Worm (Caenorhabditis elegans) whole organism, L1 larva: ENCODE measurements around the gene R08A2.1.
"Not testable (repeated sequence)": the region's sequence is repeated elsewhere in the genome, so short reads cannot be mapped to it uniquely, and the experiment has no call there.

Source experiments
- C04F5.9 ChIP-seq: sonication (generic microtip); optimal IDR thresholded peaks from 2 replicates; lab custom pipeline; 2016; ENCODE audit warnings: missing genetic modification characterization, missing compliant biosample characterization
- C16A3.4 ChIP-seq: fragments of 150-350 bp; optimal IDR thresholded peaks from 2 replicates; lab custom pipeline; 2014; ENCODE audit warnings: missing biosample characterization, missing genetic modification characterization
- C34B4.2 ChIP-seq: sonication (generic microtip); optimal IDR thresholded peaks from 2 replicates; lab custom pipeline; 2017; ENCODE audit warnings: mild to moderate bottlenecking, missing genetic modification characterization, missing compliant biosample characterization
- Y116A8C.19 ChIP-seq: sonication (generic microtip); optimal IDR thresholded peaks from 2 replicates; lab custom pipeline; 2016; ENCODE audit warnings: missing compliant biosample characterization, missing genetic modification characterization, borderline replicate concordance
- blmp-1 ChIP-seq: fragments of 150-350 bp; optimal IDR thresholded peaks from 2 replicates; lab custom pipeline; 2014; ENCODE audit warnings: missing biosample characterization, missing genetic modification characterization
- ceh-82 ChIP-seq, 3 experiments: fragments of 150-350 bp in 1 of 3; sonication (generic microtip) in 2 of 3; optimal IDR thresholded peaks; 2 replicates each; lab custom pipeline; 2014 to 2017; ENCODE audit warnings: missing biosample characterization in 3 of 3, missing genetic modification characterization in 3 of 3
- ces-1 ChIP-seq: fragments of 150-350 bp; optimal IDR thresholded peaks from 2 replicates; lab custom pipeline; 2014; ENCODE audit warnings: missing biosample characterization, missing genetic modification reagents, missing genetic modification characterization
- efl-1 ChIP-seq, 4 experiments: fragments of 150-350 bp; optimal IDR thresholded peaks in 3 of 4; peaks in 1 of 4; 1 replicate in 1 of 4; 2 replicates in 3 of 4; lab custom pipeline; 2014; ENCODE audit warnings: missing biosample characterization in 2 of 4, missing genetic modification characterization in 2 of 4, missing genetic modification reagents in 2 of 4
- egl-13 ChIP-seq: sonication (generic microtip); optimal IDR thresholded peaks from 2 replicates; lab custom pipeline; 2016; ENCODE audit warnings: missing genotype, missing genetic modification reagents, missing genetic modification characterization, missing compliant biosample characterization
- fkh-4 ChIP-seq: sonication (generic microtip); optimal IDR thresholded peaks from 2 replicates; lab custom pipeline; 2016; ENCODE audit warnings: missing compliant biosample characterization, missing genetic modification characterization, borderline replicate concordance
- hlh-17 ChIP-seq: fragments of 200-800 bp; sonication (Bioruptor generic); optimal IDR thresholded peaks from 2 replicates; lab custom pipeline; 2018; ENCODE audit warnings: missing genetic modification characterization, mild to moderate bottlenecking, missing compliant biosample characterization, moderate library complexity, borderline replicate concordance
- hlh-4 ChIP-seq: sonication (generic microtip); optimal IDR thresholded peaks from 2 replicates; lab custom pipeline; 2016; ENCODE audit warnings: mild to moderate bottlenecking, missing genetic modification characterization, missing compliant biosample characterization
- hpl-2 ChIP-seq: fragments of 150-350 bp; optimal IDR thresholded peaks from 2 replicates; lab custom pipeline; 2014; ENCODE audit warnings: missing biosample characterization, missing genetic modification reagents, missing genetic modification characterization
- isw-1 ChIP-seq: fragments of 200-800 bp; sonication (Bioruptor generic); IDR thresholded peaks from 2 replicates; pipeline ENCODE4 v1.3.6; 2022; ENCODE audit warnings: missing genetic modification characterization, missing compliant biosample characterization
- lin-35 ChIP-seq, 2 experiments: fragments of 150-350 bp; optimal IDR thresholded peaks; 2 replicates each; lab custom pipeline; 2014; ENCODE audit warnings: missing biosample characterization in 2 of 2, missing genetic modification characterization in 2 of 2, missing genetic modification reagents in 2 of 2
- lin-39 ChIP-seq: fragments of 150-350 bp; optimal IDR thresholded peaks from 2 replicates; lab custom pipeline; 2014; ENCODE audit warnings: missing biosample characterization, missing genetic modification reagents, missing genetic modification characterization
- mef-2 ChIP-seq: fragments of 150-350 bp; optimal IDR thresholded peaks from 2 replicates; lab custom pipeline; 2014; ENCODE audit warnings: missing biosample characterization, missing genetic modification characterization
- mep-1 ChIP-seq: fragments of 150-350 bp; optimal IDR thresholded peaks from 2 replicates; lab custom pipeline; 2014; ENCODE audit warnings: missing biosample characterization, missing genetic modification characterization
- nhr-19 ChIP-seq: fragments of 200-800 bp; sonication (Bioruptor generic); conservative IDR thresholded peaks from 2 replicates; pipeline ENCODE4 v1.3.6; 2022; ENCODE audit warnings: missing genetic modification characterization, missing compliant biosample characterization
- nhr-47 ChIP-seq: sonication (generic microtip); optimal IDR thresholded peaks from 2 replicates; lab custom pipeline; 2016; ENCODE audit warnings: mild to moderate bottlenecking, missing genetic modification characterization, moderate library complexity, missing compliant biosample characterization
- nhr-71 ChIP-seq: sonication (generic microtip); optimal IDR thresholded peaks from 2 replicates; lab custom pipeline; 2016; ENCODE audit warnings: mild to moderate bottlenecking, missing genetic modification characterization, moderate library complexity, missing compliant biosample characterization
- nhr-76 ChIP-seq: sonication (generic microtip); optimal IDR thresholded peaks from 2 replicates; lab custom pipeline; 2017; ENCODE audit warnings: missing biosample characterization, missing genetic modification characterization
- nhr-77 ChIP-seq: fragments of 150-350 bp; optimal IDR thresholded peaks from 2 replicates; lab custom pipeline; 2014; ENCODE audit warnings: missing biosample characterization, missing genetic modification characterization
- nhr-84 ChIP-seq: sonication (generic microtip); optimal IDR thresholded peaks from 2 replicates; lab custom pipeline; 2017; ENCODE audit warnings: missing biosample characterization, missing genetic modification characterization
- pqm-1 ChIP-seq: sonication (generic microtip); optimal IDR thresholded peaks from 3 replicates; lab custom pipeline; 2017; ENCODE audit warnings: missing biosample characterization, missing genetic modification characterization
- rnt-1 ChIP-seq: sonication (generic microtip); optimal IDR thresholded peaks from 2 replicates; lab custom pipeline; 2016; ENCODE audit warnings: mild to moderate bottlenecking, missing genetic modification characterization, moderate library complexity, missing compliant biosample characterization
- snpc-4 ChIP-seq: fragments of 150-350 bp; optimal IDR thresholded peaks from 2 replicates; lab custom pipeline; 2014; ENCODE audit warnings: missing biosample characterization, missing genetic modification characterization
- tlp-1 ChIP-seq: fragments of 150-350 bp; optimal IDR thresholded peaks from 2 replicates; lab custom pipeline; 2014; ENCODE audit warnings: missing biosample characterization, missing genetic modification characterization
- unc-86 ChIP-seq: sonication (generic microtip); optimal IDR thresholded peaks from 2 replicates; lab custom pipeline; 2016; ENCODE audit warnings: missing genetic modification characterization, missing compliant biosample characterization
- unc-98 ChIP-seq: fragments of 200-800 bp; sonication (Bioruptor generic); IDR thresholded peaks from 2 replicates; pipeline ENCODE4 v1.3.6; 2022; ENCODE audit warnings: missing genetic modification characterization, missing compliant biosample characterization
- vab-15 ChIP-seq: sonication (generic microtip); optimal IDR thresholded peaks from 2 replicates; lab custom pipeline; 2017; ENCODE audit warnings: missing genotype, mild to moderate bottlenecking, missing genetic modification characterization, missing compliant biosample characterization

The R08A2.1 gene

ce11 chrV:14719491-14719890, at the start of gene R08A2.1:
Gene R08A2.1, minus strand, starts transcription at chrV:14719591.
- TF ChIP-seq C34B4.2 (tag; lab: Kevin White, UChicago) (no peak), C16A3.4 (tag; lab: Kevin White, UChicago) (no peak), unc-98 (GFP tag; lab: Robert Waterston, UW) (no peak), mep-1 (no peak), isw-1 (GFP tag; lab: Robert Waterston, UW) (no peak), C04F5.9 (tag; lab: Kevin White, UChicago) (no peak), blmp-1 (tag; lab: Kevin White, UChicago) (no peak)

- TF ChIP-seq hlh-17 (no peak), efl-1 (optimal IDR thresholded peaks at IDR 0.05; lab: Kevin White, UChicago) (no peak), efl-1 (GFP tag; optimal IDR thresholded peaks at IDR 0.05 in 1 of 2; lab: Kevin White, UChicago) (peak in 1 of 2 experiments; percentile 79)
- TF ChIP-seq, all 84 proteins: peak for 1
Measured at ce11 chrV:14763582-14763981, 44.2 kb upstream of the R08A2.1 start.

ce11 chrV:14762563-14762962, 43.2 kb upstream of the R08A2.1 start:
- TF ChIP-seq efl-1 (optimal IDR thresholded peaks at IDR 0.05; lab: Kevin White, UChicago) (no peak), efl-1 (GFP tag; optimal IDR thresholded peaks at IDR 0.05 in 1 of 2; lab: Kevin White, UChicago) (peak in 1 of 2 experiments; percentile 12), vab-15 (tag; lab: Kevin White, UChicago) (no peak)

- not testable (repeated sequence) for TF ChIP-seq ceh-82 (tag; optimal IDR thresholded peaks at IDR 0.05; lab: Kevin White, UChicago); fkh-4 (tag; lab: Kevin White, UChicago); lin-35 (GFP tag; optimal IDR thresholded peaks at IDR 0.05; lab: Kevin White, UChicago)
- TF ChIP-seq, all 84 proteins: peak for 0; not testable (repeated sequence) for 84
Measured at ce11 chrV:14750357-14750756, 31.0 kb upstream of the R08A2.1 start, which contains the start of gene nspa-10. Gene nspa-10, minus strand, starts transcription at chrV:14750457.

- no peak for TF ChIP-seq blmp-1 (tag; lab: Kevin White, UChicago)
- TF ChIP-seq nhr-47 (tag; lab: Kevin White, UChicago) = no peak
- TF ChIP-seq lin-35 (GFP tag; optimal IDR thresholded peaks at IDR 0.05; lab: Kevin White, UChicago) = no peak
- no peak for TF ChIP-seq pqm-1 (tag; lab: Kevin White, UChicago)
- TF ChIP-seq hlh-4 (tag; lab: Kevin White, UChicago) = no peak
- no peak for TF ChIP-seq nhr-71
- TF ChIP-seq nhr-76 (tag; lab: Kevin White, UChicago) = no peak
- TF ChIP-seq nhr-19 (GFP tag; lab: Robert Waterston, UW) = no peak
- TF ChIP-seq Y116A8C.19 = no peak
- TF ChIP-seq unc-86 (tag; lab: Kevin White, UChicago) = no peak
- no peak for TF ChIP-seq egl-13 (tag; lab: Kevin White, UChicago)
- no peak for TF ChIP-seq rnt-1 (tag; lab: Kevin White, UChicago)
- TF ChIP-seq lin-39 (tag; lab: Kevin White, UChicago) = no peak
- no peak for TF ChIP-seq tlp-1 (tag; lab: Kevin White, UChicago)
- TF ChIP-seq nhr-77 = no peak
Measured at ce11 chrV:14748608-14749137, 29.3 kb upstream of the R08A2.1 start, which contains the start of the genes lipl-8 and Y50E8A.22. Gene lipl-8, minus strand, starts transcription at chrV:14748708. Gene Y50E8A.22, minus strand, starts transcription at chrV:14749087.

ce11 chrV:14746975-14747374, 27.6 kb upstream of the R08A2.1 start:
- no peak for TF ChIP-seq unc-98 (GFP tag; lab: Robert Waterston, UW)
- TF ChIP-seq mef-2 (tag; lab: Kevin White, UChicago) = no peak
- no peak for TF ChIP-seq hpl-2
- TF ChIP-seq nhr-84 = no peak
- no peak for TF ChIP-seq isw-1 (GFP tag; lab: Robert Waterston, UW)
- TF ChIP-seq snpc-4 (tag; lab: Kevin White, UChicago) = no peak
- TF ChIP-seq hlh-17 = no peak
- TF ChIP-seq ces-1 (GFP tag; lab: Kevin White, UChicago) = no peak
- no peak for TF ChIP-seq Y116A8C.19
